Worm (Caenorhabditis elegans) whole organism, L4 larva: ENCODE measurements around the gene amph-1.
A peak's percentile ranks its signal among the peaks of the same experiment; 100 is the strongest.

Source experiments
- F26F4.8 ChIP-seq: fragments of 200-800 bp; sonication (Bioruptor generic); conservative IDR thresholded peaks from 2 replicates; pipeline ENCODE4 v1.3.6; 2022; ENCODE audit warnings: missing genetic modification characterization, missing compliant biosample characterization
- Y105C5A.15 ChIP-seq: fragments of 200-800 bp; sonication (Bioruptor generic); IDR thresholded peaks from 2 replicates; pipeline ENCODE4 v1.3.6; 2022; ENCODE audit warnings: missing genetic modification characterization, missing compliant biosample characterization
- Y5F2A.4 ChIP-seq: fragments of 200-800 bp; sonication (Bioruptor generic); optimal IDR thresholded peaks from 2 replicates; lab custom pipeline; 2018; ENCODE audit warnings: mild to moderate bottlenecking, missing genetic modification characterization, missing compliant biosample characterization
- ZK337.2 ChIP-seq: fragments of 200-800 bp; sonication (Bioruptor generic); IDR thresholded peaks from 2 replicates; pipeline ENCODE4 v1.3.6; 2022; ENCODE audit warnings: missing genetic modification reagents, missing genetic modification characterization, missing compliant biosample characterization
- aha-1 ChIP-seq: fragments of 150-350 bp; peaks from one replicate; lab custom pipeline; 2014; ENCODE audit warnings: missing biosample characterization, missing genetic modification characterization
- aly-2 ChIP-seq: sonication (generic microtip); optimal IDR thresholded peaks from 2 replicates; lab custom pipeline; 2018; ENCODE audit warnings: missing biosample characterization, missing genetic modification characterization
- attf-4 ChIP-seq: sonication (generic microtip); optimal IDR thresholded peaks from 3 replicates; lab custom pipeline; 2017; ENCODE audit warnings: missing biosample characterization, missing genetic modification characterization
- ceh-82 ChIP-seq: sonication (generic microtip); optimal IDR thresholded peaks from 2 replicates; lab custom pipeline; 2017; ENCODE audit warnings: missing biosample characterization, missing genetic modification characterization
- daf-16 ChIP-seq, 3 experiments: sonication (generic microtip); optimal IDR thresholded peaks; 2 replicates each; lab custom pipeline; 2016 to 2017; ENCODE audit warnings: missing genetic modification characterization in 3 of 3, missing genetic modification reagents in 3 of 3, mild to moderate bottlenecking in 2 of 3, missing compliant biosample characterization in 2 of 3, missing biosample characterization in 1 of 3, moderate library complexity in 1 of 3
- daf-19 ChIP-seq: fragments of 200-800 bp; sonication (Bioruptor generic); conservative IDR thresholded peaks from 2 replicates; pipeline ENCODE4 v1.3.6; 2022; ENCODE audit warnings: missing genetic modification characterization, missing compliant biosample characterization
- daf-8 ChIP-seq: fragments of 200-800 bp; sonication (Bioruptor generic); IDR thresholded peaks from 2 replicates; pipeline ENCODE4 v1.3.6; 2022; ENCODE audit warnings: missing genetic modification characterization, missing compliant biosample characterization
- egl-43 ChIP-seq: fragments of 200-800 bp; sonication (Bioruptor generic); IDR thresholded peaks from 2 replicates; pipeline ENCODE4 v1.3.6; 2022; ENCODE audit warnings: missing genetic modification reagents, missing genetic modification characterization, missing compliant biosample characterization
- fkh-10 ChIP-seq: fragments of 150-350 bp; optimal IDR thresholded peaks from 2 replicates; lab custom pipeline; 2014; ENCODE audit warnings: missing biosample characterization, missing genetic modification reagents, missing genetic modification characterization
- fos-1 ChIP-seq: fragments of 150-350 bp; optimal IDR thresholded peaks from 2 replicates; lab custom pipeline; 2014; ENCODE audit warnings: missing biosample characterization, missing genetic modification characterization
- gei-8 ChIP-seq: fragments of 200-800 bp; sonication (Bioruptor generic); optimal IDR thresholded peaks from 2 replicates; lab custom pipeline; 2018; ENCODE audit warnings: mild to moderate bottlenecking, missing genetic modification characterization, missing compliant biosample characterization
- hlh-30 ChIP-seq: sonication (generic microtip); optimal IDR thresholded peaks from 2 replicates; lab custom pipeline; 2017; ENCODE audit warnings: antibody characterized with exemption, mild to moderate bottlenecking, missing genetic modification characterization, missing compliant biosample characterization; ENCODE audit not compliant: insufficient read depth
- hmg-1.1 ChIP-seq: fragments of 200-800 bp; sonication (Bioruptor generic); IDR thresholded peaks from 2 replicates; pipeline ENCODE4 v1.3.6; 2022; ENCODE audit warnings: missing genetic modification reagents, missing genetic modification characterization, missing compliant biosample characterization
- lin-29 ChIP-seq: fragments of 200-800 bp; sonication (Bioruptor generic); IDR thresholded peaks from 2 replicates; pipeline ENCODE4 v1.3.6; 2022; ENCODE audit warnings: missing genetic modification reagents, missing genetic modification characterization, missing compliant biosample characterization
- madf-5 ChIP-seq, 2 experiments: fragments of 200-800 bp; sonication (Bioruptor generic); IDR thresholded peaks; 2 replicates each; pipeline ENCODE4 v1.3.6; 2022; ENCODE audit warnings: missing compliant biosample characterization in 2 of 2, missing genetic modification characterization in 2 of 2
- madf-9 ChIP-seq: fragments of 200-800 bp; sonication (Bioruptor generic); conservative IDR thresholded peaks from 2 replicates; pipeline ENCODE4 v1.3.6; 2022; ENCODE audit warnings: missing genetic modification reagents, missing genetic modification characterization, missing compliant biosample characterization
- mep-1 ChIP-seq: fragments of 150-350 bp; sonication (generic microtip); optimal IDR thresholded peaks from 3 replicates; lab custom pipeline; 2014; ENCODE audit warnings: missing biosample characterization, missing genetic modification characterization
- mes-2 ChIP-seq: sonication (generic microtip); optimal IDR thresholded peaks from 2 replicates; lab custom pipeline; 2016; ENCODE audit warnings: missing genotype, mild to moderate bottlenecking, missing genetic modification characterization, missing compliant biosample characterization; ENCODE audit not compliant: poor library complexity, severe bottlenecking
- nhr-237 ChIP-seq: sonication (generic microtip); optimal IDR thresholded peaks from 2 replicates; lab custom pipeline; 2017; ENCODE audit warnings: missing biosample characterization, missing genetic modification characterization
- nhr-41 ChIP-seq: fragments of 200-800 bp; sonication (Bioruptor generic); IDR thresholded peaks from 2 replicates; pipeline ENCODE4 v1.3.6; 2022; ENCODE audit warnings: missing genetic modification reagents, missing genetic modification characterization, missing compliant biosample characterization
- nhr-42 ChIP-seq: fragments of 200-800 bp; sonication (Bioruptor generic); IDR thresholded peaks from 2 replicates; pipeline ENCODE4 v1.3.6; 2022; ENCODE audit warnings: missing genetic modification characterization, missing compliant biosample characterization
- nhr-6 ChIP-seq: fragments of 150-350 bp; optimal IDR thresholded peaks from 2 replicates; lab custom pipeline; 2014; ENCODE audit warnings: missing biosample characterization, missing genetic modification characterization
- pha-4 ChIP-seq, 2 experiments: fragments of 150-350 bp in 1 of 2; fragments of 200-800 bp in 1 of 2; sonication (Bioruptor generic) in 1 of 2; IDR thresholded peaks in 1 of 2; optimal IDR thresholded peaks in 1 of 2; 2 replicates each; pipeline versions ENCODE4 v1.3.6 to Lab custom; 2014 to 2022; ENCODE audit warnings: missing genetic modification characterization in 2 of 2, missing genetic modification reagents in 2 of 2, missing biosample characterization in 1 of 2, missing compliant biosample characterization in 1 of 2
- php-3 ChIP-seq: fragments of 200-800 bp; sonication (Bioruptor generic); IDR thresholded peaks from 2 replicates; pipeline ENCODE4 v1.3.6; 2022; ENCODE audit warnings: missing genetic modification reagents, missing genetic modification characterization, missing compliant biosample characterization
- pqm-1 ChIP-seq: sonication (generic microtip); optimal IDR thresholded peaks from 2 replicates; lab custom pipeline; 2017; ENCODE audit warnings: missing biosample characterization, missing genetic modification characterization
- set-16 ChIP-seq: fragments of 200-800 bp; sonication (Bioruptor generic); IDR thresholded peaks from 2 replicates; pipeline ENCODE4 v1.3.6; 2022; ENCODE audit warnings: missing genetic modification reagents, missing genetic modification characterization, missing compliant biosample characterization
- snpc-1.2 ChIP-seq: fragments of 200-800 bp; sonication (Bioruptor generic); IDR thresholded peaks from 2 replicates; pipeline ENCODE4 v1.3.6; 2022; ENCODE audit warnings: missing genetic modification reagents, missing genetic modification characterization, missing compliant biosample characterization
- snpc-4 ChIP-seq: fragments of 150-350 bp; optimal IDR thresholded peaks from 2 replicates; lab custom pipeline; 2014; ENCODE audit warnings: missing biosample characterization, missing genetic modification characterization
- spr-3 ChIP-seq: fragments of 200-800 bp; sonication (Bioruptor generic); optimal IDR thresholded peaks from 2 replicates; lab custom pipeline; 2018; ENCODE audit warnings: mild to moderate bottlenecking, missing genetic modification characterization, missing compliant biosample characterization
- tag-97 ChIP-seq: fragments of 200-800 bp; sonication (Bioruptor generic); IDR thresholded peaks from 2 replicates; pipeline ENCODE4 v1.3.6; 2022; ENCODE audit warnings: missing genetic modification characterization, missing compliant biosample characterization
- unc-130 ChIP-seq: sonication (generic microtip); optimal IDR thresholded peaks from 2 replicates; lab custom pipeline; 2016; ENCODE audit warnings: missing genetic modification reagents, missing genetic modification characterization, missing compliant biosample characterization
- vab-7 ChIP-seq: fragments of 200-800 bp; sonication (Bioruptor generic); IDR thresholded peaks from 2 replicates; pipeline ENCODE4 v1.3.6; 2022; ENCODE audit warnings: missing genetic modification reagents, missing genetic modification characterization, missing compliant biosample characterization
- zip-11 ChIP-seq: fragments of 200-800 bp; sonication (Bioruptor generic); IDR thresholded peaks from 2 replicates; pipeline ENCODE4 v1.3.6; 2022; ENCODE audit warnings: missing genetic modification characterization, missing compliant biosample characterization

amph-1 gene

ce11 chrIV:9651234-9651633 lies 3.6 kb upstream of the amph-1 start, which contains the start of gene chca-1 (continued):
- TF ChIP-seq egl-43 (GFP tag; lab: Robert Waterston, UW) (no peak), madf-9 (GFP tag; lab: Robert Waterston, UW) (no peak), fkh-10 (GFP tag; lab: Kevin White, UChicago) (no peak), pqm-1 (peak; percentile 95), php-3 (GFP tag; lab: Robert Waterston, UW) (peak; percentile 81), mep-1 (tag; lab: Kevin White, UChicago) (peak; percentile 75), aha-1 (tag; lab: Kevin White, UChicago) (no peak), daf-16 (GFP tag; optimal IDR thresholded peaks at IDR 0.05; lab: Kevin White, UChicago) (no peak), daf-16 (tag; optimal IDR thresholded peaks at IDR 0.05; lab: Kevin White, UChicago) (peak; percentile 96), hlh-30 (tag; lab: Kevin White, UChicago) (peak; percentile 14)

DNA sequence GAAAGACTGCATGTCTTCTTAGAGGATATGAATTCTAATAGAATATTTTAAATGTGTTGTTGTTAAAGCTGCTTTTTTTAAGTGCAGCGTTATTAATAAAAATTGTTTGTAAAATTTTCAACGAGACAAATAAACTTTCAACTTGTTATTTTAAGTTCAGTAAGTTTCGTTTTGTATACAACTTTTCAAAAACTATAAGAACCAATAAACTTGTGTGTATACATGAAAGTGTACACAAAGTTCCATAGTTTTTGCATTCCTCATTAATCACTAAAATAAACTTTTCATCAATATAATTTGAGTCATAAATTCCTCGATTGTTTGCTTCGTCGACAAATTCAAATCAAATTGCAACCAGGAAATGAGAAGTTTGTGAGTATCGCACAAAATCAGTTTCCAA lies 1.0 kb upstream of the amph-1 start, which contains the start of gene srm-3:
Gene srm-3 (plus strand): TSS at position 301 of the 400 bp plus-strand sequence.
- TF ChIP-seq tag-97 (GFP tag; lab: Robert Waterston, UW) (no peak), pha-4 (GFP tag; IDR thresholded peaks at IDR 0.05; lab: Robert Waterston, UW) (no peak), pha-4 (tag; optimal IDR thresholded peaks at IDR 0.05; lab: Kevin White, UChicago) (no peak), daf-8 (GFP tag; lab: Robert Waterston, UW) (no peak), ZK337.2 (GFP tag; lab: Robert Waterston, UW) (no peak), nhr-237 (no peak), fos-1 (tag; lab: Kevin White, UChicago) (no peak)

ce11 chrIV:9643188-9643587 lies 4.5 kb downstream of the amph-1 start, which contains the start of gene degl-2:
Gene degl-2, plus strand, starts transcription at chrIV:9643488.
- TF ChIP-seq gei-8 (GFP tag; lab: Kevin White, UChicago) = no peak
- no peak for TF ChIP-seq snpc-4 (tag; lab: Kevin White, UChicago)
- TF ChIP-seq set-16 = no peak
- TF ChIP-seq mes-2 (tag; lab: Kevin White, UChicago) = no peak
- TF ChIP-seq vab-7 = no peak
- no peak for TF ChIP-seq lin-29 (GFP tag; lab: Robert Waterston, UW)
- TF ChIP-seq zip-11 = no peak
- TF ChIP-seq aly-2 (tag; lab: Kevin White, UChicago) = no peak
- no peak for TF ChIP-seq attf-4 (tag; lab: Kevin White, UChicago)
- TF ChIP-seq unc-130 (GFP tag; lab: Kevin White, UChicago) = no peak
- no peak for TF ChIP-seq daf-19 (GFP tag; lab: Robert Waterston, UW)
- TF ChIP-seq hlh-30 (tag; lab: Kevin White, UChicago) = no peak
- no peak for TF ChIP-seq Y105C5A.15 (GFP tag; lab: Robert Waterston, UW)
- no peak for TF ChIP-seq ceh-82 (tag; lab: Kevin White, UChicago)

DNA sequence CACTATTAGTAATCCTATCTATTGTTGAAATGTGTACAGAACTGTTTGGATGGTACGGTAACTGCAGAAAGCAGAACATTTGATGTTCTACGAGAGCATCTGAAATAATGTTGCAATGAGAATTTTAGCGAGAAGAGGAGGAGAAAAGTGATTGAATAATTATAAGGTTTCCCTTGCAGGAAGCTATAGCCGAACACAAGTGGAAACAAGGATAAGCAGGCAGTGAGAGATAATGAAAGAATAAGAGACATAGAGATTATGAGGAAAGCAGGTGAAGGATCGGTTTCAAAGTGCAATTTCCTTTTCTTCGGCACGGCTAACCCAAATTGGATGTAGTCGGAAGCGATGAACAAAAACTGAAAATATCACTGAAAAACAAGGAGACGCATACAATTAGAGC lies 5.7 kb downstream of the amph-1 start, which contains the start of gene del-2:
Gene del-2 (minus strand): TSS at position 101 of the 400 bp plus-strand sequence.
- TF ChIP-seq snpc-1.2 (GFP tag; lab: Robert Waterston, UW) (no peak), hmg-1.1 (no peak), madf-5 (GFP tag; IDR thresholded peaks at IDR 0.05; lab: Robert Waterston, UW) (no peak), pqm-1 (no peak), Y5F2A.4 (GFP tag; lab: Kevin White, UChicago) (no peak), F26F4.8 (GFP tag; lab: Robert Waterston, UW) (no peak), nhr-42 (GFP tag; lab: Robert Waterston, UW) (no peak), spr-3 (GFP tag; lab: Kevin White, UChicago) (no peak), pha-4 (GFP tag; IDR thresholded peaks at IDR 0.05; lab: Robert Waterston, UW) (no peak), pha-4 (tag; optimal IDR thresholded peaks at IDR 0.05; lab: Kevin White, UChicago) (no peak), ceh-82 (tag; lab: Kevin White, UChicago) (no peak), nhr-6 (tag; lab: Kevin White, UChicago) (no peak), zip-11 (no peak), nhr-41 (GFP tag; lab: Robert Waterston, UW) (no peak), daf-16 (GFP tag; optimal IDR thresholded peaks at IDR 0.05; lab: Kevin White, UChicago) (no peak), daf-16 (tag; optimal IDR thresholded peaks at IDR 0.05; lab: Kevin White, UChicago) (no peak)
